Fruit fly (Drosophila melanogaster): Measurements from ENCODE around the gene snRNP-U1-C.

Gene snRNP-U1-C

DNA sequence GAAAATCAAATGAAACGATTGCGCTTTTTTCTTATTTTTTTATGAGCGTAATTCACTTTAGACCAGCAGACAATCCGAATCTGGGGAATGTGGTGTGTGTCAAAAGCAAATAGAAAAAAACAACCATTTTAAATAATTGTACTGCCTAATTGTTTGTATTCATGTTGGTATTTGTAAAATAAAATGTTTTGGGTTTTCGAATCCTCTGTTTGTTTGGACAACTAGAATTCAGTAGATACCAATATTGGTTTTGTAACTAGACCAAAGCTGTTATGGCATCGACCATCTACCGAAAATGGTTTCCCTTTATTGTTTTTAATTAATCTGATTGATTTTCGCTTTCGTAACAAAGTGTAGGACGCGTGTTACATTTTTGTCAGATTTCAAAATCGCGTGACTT is 27.5 kb upstream of the snRNP-U1-C start:
- TF ChIP-seq CG3281 (GFP tag; optimal IDR thresholded peaks at IDR 0.05) = peak; percentile 6
- TF ChIP-seq lab (GFP tag; optimal IDR thresholded peaks at IDR 0.05) = peak; percentile 42
- TF ChIP-seq bigmax (GFP tag; optimal IDR thresholded peaks at IDR 0.05) = no peak
- peak; percentile 34 for TF ChIP-seq Blimp-1 (GFP tag; optimal IDR thresholded peaks at IDR 0.05)
- TF ChIP-seq chm (GFP tag; IDR thresholded peaks at IDR 0.05) = peak; percentile 48; the same call in 1 of the 2 replicates
- TF ChIP-seq tll (GFP tag; optimal IDR thresholded peaks at IDR 0.05) = peak in 1 of 2 experiments; percentile 36
- TF ChIP-seq sens (GFP tag) = peak; percentile 74
- peak; percentile 33 for TF ChIP-seq unpg (GFP tag; optimal IDR thresholded peaks at IDR 0.05)
- peak; percentile 13 for TF ChIP-seq CG1647 (GFP tag; optimal IDR thresholded peaks at IDR 0.05)
- TF ChIP-seq bab2 (GFP tag; optimal IDR thresholded peaks at IDR 0.05) = peak; percentile 62
- TF ChIP-seq CG18599 (GFP tag; optimal IDR thresholded peaks at IDR 0.05) = peak; percentile 23
- TF ChIP-seq GATAe (GFP tag; conservative IDR thresholded peaks at IDR 0.05) = no peak
- peak; percentile 9 for TF ChIP-seq CG15514 (GFP tag; optimal IDR thresholded peaks at IDR 0.05)
- TF ChIP-seq Fer3 (tag; optimal IDR thresholded peaks at IDR 0.05) = peak; percentile 47
- TF ChIP-seq CG16815 (GFP tag; optimal IDR thresholded peaks at IDR 0.05) = no peak
- peak; percentile 22 for TF ChIP-seq NK7.1 (GFP tag; optimal IDR thresholded peaks at IDR 0.05)
- TF ChIP-seq ato (GFP tag; IDR thresholded peaks at IDR 0.05; ENCODE audit: partially characterized antibody) = no peak
- TF ChIP-seq zen (tag; optimal IDR thresholded peaks at IDR 0.05) = peak; percentile 43
- no peak for TF ChIP-seq Mrtf (GFP tag; IDR thresholded peaks at IDR 0.05)
- peak; percentile 39 for TF ChIP-seq CoRest (tag; optimal IDR thresholded peaks at IDR 0.05)
- peak; percentile 39 for TF ChIP-seq Meics (GFP tag; optimal IDR thresholded peaks at IDR 0.05)
- TF ChIP-seq CG32772 (GFP tag; IDR thresholded peaks at IDR 0.05) = no peak
- peak; percentile 88 for TF ChIP-seq Med (GFP tag)
- peak; percentile 26 for TF ChIP-seq eyg (GFP tag; optimal IDR thresholded peaks at IDR 0.05)
- TF ChIP-seq CG11504 (tag; optimal IDR thresholded peaks at IDR 0.05) = peak; percentile 9
- peak; percentile 36; the same call in 1 of the 2 replicates for TF ChIP-seq Rfx (GFP tag; IDR thresholded peaks at IDR 0.05)
- TF ChIP-seq zen2 (GFP tag; IDR thresholded peaks at IDR 0.05; ENCODE audit: partially characterized antibody) = no peak
- TF ChIP-seq HHEX (GFP tag; optimal IDR thresholded peaks at IDR 0.05) = peak; percentile 32
- peak; percentile 4 for TF ChIP-seq Jarid2 (GFP tag; optimal IDR thresholded peaks at IDR 0.05)
- TF ChIP-seq dysf (GFP tag; IDR thresholded peaks at IDR 0.05) = peak; percentile 38; the same call in 2 of the 3 replicates
- peak; percentile 60 for TF ChIP-seq fd3F (GFP tag; optimal IDR thresholded peaks at IDR 0.05)
- TF ChIP-seq Max (GFP tag; optimal IDR thresholded peaks at IDR 0.05) = peak; percentile 7
- no peak for TF ChIP-seq NfI (GFP tag; optimal IDR thresholded peaks at IDR 0.05)
- TF ChIP-seq fd102C (GFP tag; optimal IDR thresholded peaks at IDR 0.05) = peak; percentile 47
- TF ChIP-seq ara (GFP tag; IDR thresholded peaks at IDR 0.05) = 0 out of 2 replicates have a peak, but pooled peaks have one; percentile 38
- TF ChIP-seq HLH54F (GFP tag; optimal IDR thresholded peaks at IDR 0.05) = no peak
- TF ChIP-seq CG33213 (GFP tag; optimal IDR thresholded peaks at IDR 0.05) = peak; percentile 41
- peak; percentile 33 for TF ChIP-seq CG18764 (GFP tag; optimal IDR thresholded peaks at IDR 0.05)
- peak; percentile 6 for TF ChIP-seq CG17568 (GFP tag; optimal IDR thresholded peaks at IDR 0.05)
- peak; percentile 13 for TF ChIP-seq slou (GFP tag; optimal IDR thresholded peaks at IDR 0.05)
- TF ChIP-seq sd (tag; optimal IDR thresholded peaks at IDR 0.05) = peak; percentile 33
- TF ChIP-seq CG1603 (tag; optimal IDR thresholded peaks at IDR 0.05) = peak; percentile 15
- TF ChIP-seq CG1792 (GFP tag; optimal IDR thresholded peaks at IDR 0.05) = no peak
- TF ChIP-seq CG6813 (GFP tag; optimal IDR thresholded peaks at IDR 0.05) = peak; percentile 25
- peak; percentile 52 for TF ChIP-seq PHDP (tag; optimal IDR thresholded peaks at IDR 0.05)
- TF ChIP-seq gem (tag; optimal IDR thresholded peaks at IDR 0.05) = peak; percentile 46
- peak; percentile 76 for TF ChIP-seq CG7271 (tag; optimal IDR thresholded peaks at IDR 0.05)
- TF ChIP-seq CG7987 (GFP tag; optimal IDR thresholded peaks at IDR 0.05) = peak; percentile 2
- peak; percentile 21 for TF ChIP-seq CG15269 (tag; optimal IDR thresholded peaks at IDR 0.05)

Measured in whole organism, embryonic.